Worm (Caenorhabditis elegans) whole organism, young adult: Measurements from ENCODE around the gene klp-17.

ENCODE experiments used
- B0035.1 ChIP-seq: sonication (generic microtip); optimal IDR thresholded peaks from 2 replicates; lab custom pipeline; 2016; ENCODE audit warnings: missing genetic modification characterization, mild to moderate bottlenecking, missing compliant biosample characterization, missing genotype, missing genetic modification reagents
- B0336.3 ChIP-seq: fragments of 200-800 bp; sonication (Bioruptor generic); IDR thresholded peaks from 2 replicates; pipeline ENCODE4 v1.3.6; 2022; ENCODE audit warnings: missing genetic modification characterization, missing compliant biosample characterization
- F10E7.11 ChIP-seq: sonication (generic microtip); optimal IDR thresholded peaks from 2 replicates; lab custom pipeline; 2017; ENCODE audit warnings: mild to moderate bottlenecking, missing genetic modification characterization, moderate library complexity, missing compliant biosample characterization
- F22D6.2 ChIP-seq: sonication (generic microtip); optimal IDR thresholded peaks from 2 replicates; lab custom pipeline; 2016; ENCODE audit warnings: mild to moderate bottlenecking, missing genetic modification characterization, missing compliant biosample characterization
- F57A8.1 ChIP-seq: fragments of 200-800 bp; sonication (Bioruptor generic); optimal IDR thresholded peaks from 2 replicates; lab custom pipeline; 2018; ENCODE audit warnings: mild to moderate bottlenecking, missing genetic modification characterization, moderate library complexity, missing compliant biosample characterization
- K12H6.12 ChIP-seq: fragments of 200-800 bp; sonication (Bioruptor generic); optimal IDR thresholded peaks from 2 replicates; lab custom pipeline; 2018; ENCODE audit warnings: mild to moderate bottlenecking, missing genetic modification characterization, missing compliant biosample characterization
- T26A5.8 ChIP-seq: sonication (generic microtip); optimal IDR thresholded peaks from 2 replicates; lab custom pipeline; 2016; ENCODE audit warnings: missing genetic modification characterization, missing compliant biosample characterization
- Y67H2A.10 ChIP-seq: fragments of 200-800 bp; sonication (Bioruptor generic); conservative IDR thresholded peaks from 2 replicates; pipeline ENCODE4 v1.3.6; 2022; ENCODE audit warnings: missing genetic modification reagents, missing genetic modification characterization, missing compliant biosample characterization
- ZK185.1 ChIP-seq: sonication (generic microtip); optimal IDR thresholded peaks from 2 replicates; lab custom pipeline; 2016; ENCODE audit warnings: mild to moderate bottlenecking, missing genetic modification characterization, missing compliant biosample characterization; ENCODE audit not compliant: poor library complexity, severe bottlenecking
- atf-7 ChIP-seq: sonication (generic microtip); optimal IDR thresholded peaks from 2 replicates; lab custom pipeline; 2017; ENCODE audit warnings: mild to moderate bottlenecking, missing genetic modification characterization, missing compliant biosample characterization
- attf-5 ChIP-seq: fragments of 200-800 bp; sonication (Bioruptor generic); optimal IDR thresholded peaks from 2 replicates; lab custom pipeline; 2018; ENCODE audit warnings: mild to moderate bottlenecking, missing genetic modification characterization, missing compliant biosample characterization
- cebp-1 ChIP-seq, 2 experiments: fragments of 200-800 bp in 1 of 2; sonication (Bioruptor generic) in 1 of 2; sonication (generic microtip) in 1 of 2; IDR thresholded peaks in 1 of 2; optimal IDR thresholded peaks in 1 of 2; 2 replicates each; pipeline versions ENCODE4 v1.3.6 to Lab custom; 2017 to 2022; ENCODE audit warnings: missing compliant biosample characterization in 2 of 2, missing genetic modification characterization in 2 of 2, mild to moderate bottlenecking in 1 of 2, missing genetic modification reagents in 1 of 2, moderate library complexity in 1 of 2
- ceh-27 ChIP-seq: fragments of 200-800 bp; sonication (Bioruptor generic); optimal IDR thresholded peaks from 2 replicates; lab custom pipeline; 2018; ENCODE audit warnings: mild to moderate bottlenecking, missing genetic modification characterization, moderate library complexity, missing compliant biosample characterization
- chd-7 ChIP-seq: sonication (generic microtip); optimal IDR thresholded peaks from 2 replicates; lab custom pipeline; 2016; ENCODE audit warnings: mild to moderate bottlenecking, missing genetic modification characterization, moderate library complexity, missing compliant biosample characterization
- dox-1 ChIP-seq: fragments of 200-800 bp; sonication (Bioruptor generic); IDR thresholded peaks from 2 replicates; pipeline ENCODE4 v1.3.6; 2022; ENCODE audit warnings: missing genetic modification reagents, missing genetic modification characterization, missing compliant biosample characterization
- egl-44 ChIP-seq: fragments of 200-800 bp; sonication (Bioruptor generic); IDR thresholded peaks from 2 replicates; pipeline ENCODE4 v1.3.6; 2022; ENCODE audit warnings: missing genetic modification reagents, missing genetic modification characterization, missing compliant biosample characterization
- ekl-4 ChIP-seq: fragments of 200-800 bp; sonication (Bioruptor generic); IDR thresholded peaks from 2 replicates; pipeline ENCODE4 v1.3.6; 2022; ENCODE audit warnings: missing genetic modification reagents, missing genetic modification characterization, missing compliant biosample characterization
- ets-4 ChIP-seq: fragments of 200-800 bp; sonication (Bioruptor generic); optimal IDR thresholded peaks from 2 replicates; lab custom pipeline; 2018; ENCODE audit warnings: mild to moderate bottlenecking, missing genetic modification characterization, missing compliant biosample characterization
- fkh-3 ChIP-seq: sonication (generic microtip); optimal IDR thresholded peaks from 2 replicates; lab custom pipeline; 2016; ENCODE audit warnings: mild to moderate bottlenecking, missing genetic modification characterization, missing compliant biosample characterization
- hmg-1.2 ChIP-seq: fragments of 200-800 bp; sonication (Bioruptor generic); IDR thresholded peaks from 2 replicates; pipeline ENCODE4 v1.3.6; 2022; ENCODE audit warnings: missing genetic modification reagents, missing genetic modification characterization, missing compliant biosample characterization
- hmg-20 ChIP-seq: fragments of 200-800 bp; sonication (Bioruptor generic); IDR thresholded peaks from 2 replicates; pipeline ENCODE4 v1.3.6; 2022; ENCODE audit warnings: missing genetic modification reagents, missing genetic modification characterization, missing compliant biosample characterization
- let-607 ChIP-seq, 2 experiments: fragments of 200-800 bp in 1 of 2; sonication (Bioruptor generic) in 1 of 2; sonication (generic microtip) in 1 of 2; optimal IDR thresholded peaks; 2 replicates each; lab custom pipeline; 2016 to 2018; ENCODE audit warnings: mild to moderate bottlenecking in 2 of 2, missing compliant biosample characterization in 2 of 2, missing genetic modification characterization in 2 of 2, moderate library complexity in 2 of 2, missing genotype in 1 of 2
- lin-26 ChIP-seq: fragments of 200-800 bp; sonication (Bioruptor generic); IDR thresholded peaks from 2 replicates; pipeline ENCODE4 v1.3.6; 2022; ENCODE audit warnings: missing genetic modification reagents, missing genetic modification characterization, missing compliant biosample characterization
- lin-40 ChIP-seq: sonication (generic microtip); optimal IDR thresholded peaks from 2 replicates; lab custom pipeline; 2016; ENCODE audit warnings: missing genetic modification characterization, mild to moderate bottlenecking, missing compliant biosample characterization, missing genotype, missing genetic modification reagents
- lin-54 ChIP-seq: fragments of 200-800 bp; sonication (Bioruptor generic); optimal IDR thresholded peaks from 2 replicates; lab custom pipeline; 2018; ENCODE audit warnings: mild to moderate bottlenecking, missing genetic modification characterization, missing compliant biosample characterization
- lsy-27 ChIP-seq: sonication (generic microtip); optimal IDR thresholded peaks from 2 replicates; lab custom pipeline; 2017; ENCODE audit warnings: missing genetic modification characterization, mild to moderate bottlenecking, missing compliant biosample characterization, antibody characterized with exemption, missing genotype, borderline replicate concordance; ENCODE audit not compliant: insufficient read depth
- madf-6 ChIP-seq: fragments of 200-800 bp; sonication (Bioruptor generic); IDR thresholded peaks from 2 replicates; pipeline ENCODE4 v1.3.6; 2022; ENCODE audit warnings: missing genetic modification reagents, missing genetic modification characterization, missing compliant biosample characterization
- mcd-1 ChIP-seq: fragments of 200-800 bp; sonication (Bioruptor generic); IDR thresholded peaks from 2 replicates; pipeline ENCODE4 v1.3.6; 2022; ENCODE audit warnings: missing genetic modification reagents, missing genetic modification characterization, missing compliant biosample characterization
- mel-28 ChIP-seq: sonication (generic microtip); optimal IDR thresholded peaks from 2 replicates; lab custom pipeline; 2016; ENCODE audit warnings: borderline replicate concordance, mild to moderate bottlenecking, missing genetic modification characterization, missing compliant biosample characterization
- nfyb-1 ChIP-seq: fragments of 200-800 bp; sonication (Bioruptor generic); IDR thresholded peaks from 2 replicates; pipeline ENCODE4 v1.3.6; 2022; ENCODE audit warnings: missing genetic modification reagents, missing genetic modification characterization, missing compliant biosample characterization
- nhr-80 ChIP-seq: sonication (generic microtip); optimal IDR thresholded peaks from 2 replicates; lab custom pipeline; 2016; ENCODE audit warnings: missing genetic modification characterization, missing compliant biosample characterization
- pbrm-1 ChIP-seq: fragments of 200-800 bp; sonication (Bioruptor generic); IDR thresholded peaks from 2 replicates; pipeline ENCODE4 v1.3.6; 2022; ENCODE audit warnings: missing genetic modification reagents, missing genetic modification characterization, missing compliant biosample characterization
- snpc-4 ChIP-seq, 5 experiments: fragments of 150-350 bp in 1 of 5; sonication (generic microtip) in 4 of 5; optimal IDR thresholded peaks; 2 replicates each; lab custom pipeline; 2014 to 2018; ENCODE audit warnings: missing genetic modification characterization in 5 of 5, missing biosample characterization in 3 of 5, antibody characterized with exemption in 2 of 5, mild to moderate bottlenecking in 2 of 5, missing compliant biosample characterization in 2 of 5, missing genotype in 2 of 5, moderate library complexity in 2 of 5, missing genetic modification reagents in 1 of 5
- somi-1 ChIP-seq: fragments of 200-800 bp; sonication (Bioruptor generic); optimal IDR thresholded peaks from 2 replicates; lab custom pipeline; 2018; ENCODE audit warnings: mild to moderate bottlenecking, missing genetic modification characterization, missing compliant biosample characterization
- sptf-2 ChIP-seq: fragments of 200-800 bp; sonication (Bioruptor generic); optimal IDR thresholded peaks from 2 replicates; lab custom pipeline; 2018; ENCODE audit warnings: mild to moderate bottlenecking, missing genetic modification characterization, missing compliant biosample characterization
- tbp1 ChIP-seq: fragments of 200-800 bp; sonication (Bioruptor generic); optimal IDR thresholded peaks from 2 replicates; lab custom pipeline; 2018; ENCODE audit warnings: mild to moderate bottlenecking, missing genetic modification characterization, missing compliant biosample characterization
- tlf-1 ChIP-seq: fragments of 200-800 bp; sonication (Bioruptor generic); optimal IDR thresholded peaks from 2 replicates; lab custom pipeline; 2018; ENCODE audit warnings: mild to moderate bottlenecking, missing genetic modification characterization, missing compliant biosample characterization
- unc-130 ChIP-seq: sonication (generic microtip); optimal IDR thresholded peaks from 2 replicates; lab custom pipeline; 2016; ENCODE audit warnings: missing genetic modification reagents, missing genetic modification characterization, missing compliant biosample characterization
- zfh-2 ChIP-seq: fragments of 200-800 bp; sonication (Bioruptor generic); conservative IDR thresholded peaks from 2 replicates; pipeline ENCODE4 v1.3.6; 2022; ENCODE audit warnings: missing genetic modification reagents, missing genetic modification characterization, missing compliant biosample characterization
- ztf-18 ChIP-seq: sonication (generic microtip); optimal IDR thresholded peaks from 2 replicates; lab custom pipeline; 2016; ENCODE audit warnings: missing genotype, mild to moderate bottlenecking, missing genetic modification characterization, missing compliant biosample characterization
- ztf-22 ChIP-seq: fragments of 200-800 bp; sonication (Bioruptor generic); optimal IDR thresholded peaks from 2 replicates; lab custom pipeline; 2018; ENCODE audit warnings: mild to moderate bottlenecking, missing genetic modification characterization, moderate library complexity, missing compliant biosample characterization
- ztf-3 ChIP-seq: fragments of 200-800 bp; sonication (Bioruptor generic); optimal IDR thresholded peaks from 2 replicates; lab custom pipeline; 2018; ENCODE audit warnings: mild to moderate bottlenecking, missing genetic modification characterization, missing compliant biosample characterization

klp-17 gene

ce11 chrII:11469574-11470108, 2.2 kb upstream of the klp-17 start, which contains the start of gene cisd-1:
Gene cisd-1 (minus strand): TSS chrII:11469624.
- TF ChIP-seq madf-6 (GFP tag; lab: Robert Waterston, UW) (0 out of 2 replicates have a peak, but pooled peaks have one; percentile 16), tlf-1 (no peak), ekl-4 (0 out of 2 replicates have a peak, but pooled peaks have one; percentile 32), ceh-27 (GFP tag; lab: Kevin White, UChicago) (no peak), atf-7 (tag; lab: Kevin White, UChicago) (peak; percentile 32), Y67H2A.10 (GFP tag; lab: Robert Waterston, UW) (no peak), lin-54 (GFP tag; lab: Kevin White, UChicago) (no peak), mel-28 (tag; lab: Kevin White, UChicago) (no peak), F57A8.1 (GFP tag; lab: Kevin White, UChicago) (no peak), zfh-2 (GFP tag; lab: Robert Waterston, UW) (no peak), ztf-3 (GFP tag; lab: Kevin White, UChicago) (no peak), nhr-80 (tag; lab: Kevin White, UChicago) (peak; percentile 61), egl-44 (GFP tag; lab: Robert Waterston, UW) (no peak), somi-1 (GFP tag; lab: Kevin White, UChicago) (no peak), fkh-3 (tag; lab: Kevin White, UChicago) (no peak), unc-130 (GFP tag; lab: Kevin White, UChicago) (no peak), ztf-18 (peak; percentile 5), F10E7.11 (tag; lab: Kevin White, UChicago) (no peak), F22D6.2 (tag; lab: Kevin White, UChicago) (no peak), cebp-1 (GFP tag; IDR thresholded peaks at IDR 0.05; lab: Robert Waterston, UW) (peak; percentile 25; the same call in 1 of the 2 replicates), cebp-1 (tag; optimal IDR thresholded peaks at IDR 0.05; lab: Kevin White, UChicago) (peak; percentile 59), let-607 (tag; optimal IDR thresholded peaks at IDR 0.05; lab: Kevin White, UChicago) (no peak), pbrm-1 (GFP tag; lab: Robert Waterston, UW) (0 out of 2 replicates have a peak, but pooled peaks have one; percentile 30)

ce11 chrII:11464427-11464944, 3.0 kb downstream of the klp-17 start, which contains the start of the genes aars-1 and rga-1:
Gene aars-1 (minus strand): TSS chrII:11464497.
Gene rga-1 (plus strand): TSS chrII:11464894.
- TF ChIP-seq lin-54 (GFP tag; lab: Kevin White, UChicago) (peak; percentile 2), B0035.1 (tag; lab: Kevin White, UChicago) (no peak), nfyb-1 (GFP tag; lab: Robert Waterston, UW) (peak; percentile 71), hmg-1.2 (GFP tag; lab: Robert Waterston, UW) (peak; percentile 66; the same call in 1 of the 2 replicates), sptf-2 (GFP tag; lab: Kevin White, UChicago) (no peak), snpc-4 (GFP tag; optimal IDR thresholded peaks at IDR 0.05; lab: Kevin White, UChicago) (no peak), snpc-4 (tag; optimal IDR thresholded peaks at IDR 0.05; lab: Kevin White, UChicago) (peak in 3 of 4 experiments; percentile 18 to 39 (median 38)), zfh-2 (GFP tag; lab: Robert Waterston, UW) (peak; percentile 86), ztf-18 (peak; percentile 74), attf-5 (GFP tag; lab: Kevin White, UChicago) (peak; percentile 80), hmg-20 (no peak), T26A5.8 (tag; lab: Kevin White, UChicago) (no peak), tbp1 (GFP tag; lab: Kevin White, UChicago) (peak; percentile 31), lin-40 (peak; percentile 34), mcd-1 (0 out of 2 replicates have a peak, but pooled peaks have one; percentile 48), atf-7 (tag; lab: Kevin White, UChicago) (peak; percentile 41), mel-28 (tag; lab: Kevin White, UChicago) (no peak), dox-1 (GFP tag; lab: Robert Waterston, UW) (peak; percentile 86), ets-4 (GFP tag; lab: Kevin White, UChicago) (peak; percentile 58), B0336.3 (GFP tag; lab: Robert Waterston, UW) (peak; percentile 52; the same call in 1 of the 2 replicates), nhr-80 (tag; lab: Kevin White, UChicago) (peak; percentile 96), K12H6.12 (tag; lab: Kevin White, UChicago) (peak; percentile 4), lsy-27 (tag; lab: Kevin White, UChicago) (no peak), pbrm-1 (GFP tag; lab: Robert Waterston, UW) (0 out of 2 replicates have a peak, but pooled peaks have one; percentile 33), ztf-22 (GFP tag; lab: Kevin White, UChicago) (peak; percentile 39), chd-7 (tag; lab: Kevin White, UChicago) (peak; percentile 30), cebp-1 (GFP tag; IDR thresholded peaks at IDR 0.05; lab: Robert Waterston, UW) (no peak), cebp-1 (tag; optimal IDR thresholded peaks at IDR 0.05; lab: Kevin White, UChicago) (peak; percentile 59), lin-26 (GFP tag; lab: Robert Waterston, UW) (0 out of 2 replicates have a peak, but pooled peaks have one; percentile 36), ZK185.1 (peak; percentile 45)
